Worm (Caenorhabditis elegans): ENCODE results near the gene set-19.

- no peak for TF ChIP-seq him-1 (tag; optimal IDR thresholded peaks at IDR 0.05)
- TF ChIP-seq dao-5 (tag; optimal IDR thresholded peaks at IDR 0.05), result no peak
- no peak for TF ChIP-seq W03F9.2 (tag; optimal IDR thresholded peaks at IDR 0.05)
These were observed 19.5 kb upstream of the set-19 start for ce11 chrX:5699555-5699954.
